Fruit fly (Drosophila melanogaster): ENCODE results near the gene AIF.

AIF gene

DNA sequence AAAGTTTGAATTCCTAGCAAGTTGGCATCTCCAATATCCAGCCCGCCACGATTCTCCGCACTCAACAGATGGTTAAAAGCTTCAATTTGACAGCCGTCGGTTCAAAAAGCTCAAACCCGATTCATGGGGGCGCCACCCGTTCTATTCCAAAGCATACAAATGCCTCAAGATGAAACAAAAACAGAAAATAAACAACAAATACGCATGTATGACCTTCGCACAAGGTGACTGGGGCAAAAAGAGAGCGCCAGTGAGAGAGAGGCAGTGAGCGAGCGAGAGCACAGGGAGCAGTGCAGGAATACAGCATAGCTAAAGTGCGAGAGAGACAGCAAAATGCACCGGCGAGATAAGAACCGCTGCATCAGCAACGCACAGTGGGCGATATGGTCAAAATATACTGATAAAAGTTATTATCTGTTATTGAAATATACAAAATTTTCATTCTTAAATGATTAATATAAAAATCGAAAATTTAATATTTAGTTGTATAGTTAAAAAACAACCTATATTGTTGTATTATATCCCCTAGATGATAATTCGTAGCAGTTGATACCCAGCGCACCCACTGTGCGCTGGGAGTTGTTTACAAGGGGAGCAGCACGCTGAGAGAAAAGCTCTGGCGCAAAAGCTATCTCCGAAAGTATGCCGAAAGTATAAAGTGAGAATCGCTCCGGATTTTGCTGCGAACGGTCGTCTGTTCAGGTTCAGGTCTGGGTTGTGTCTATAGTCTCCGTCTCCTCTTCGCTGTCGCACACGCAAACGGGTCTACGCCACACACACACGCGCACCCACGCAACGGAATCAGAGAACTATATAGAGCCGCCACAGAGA is 21.2 kb upstream of the AIF start, which contains the start of gene Glyp (continued):
- TF ChIP-seq Hr78 (GFP tag; optimal IDR thresholded peaks at IDR 0.05): peak in 1 of 2 experiments; percentile 97
- TF ChIP-seq CG2120 (GFP tag; optimal IDR thresholded peaks at IDR 0.05): peak; percentile 95
- peak; percentile 94 for TF ChIP-seq so (GFP tag; IDR thresholded peaks at IDR 0.05)
- TF ChIP-seq D (optimal IDR thresholded peaks at IDR 0.05): no peak
- peak; percentile 95 for TF ChIP-seq D (GFP tag; optimal IDR thresholded peaks at IDR 0.05)
- TF ChIP-seq nerfin-2 (GFP tag; IDR thresholded peaks at IDR 0.05; ENCODE audit: partially characterized antibody): no peak
- TF ChIP-seq CG10274 (GFP tag; optimal IDR thresholded peaks at IDR 0.05): peak; percentile 91
- TF ChIP-seq Ets97D (GFP tag; optimal IDR thresholded peaks at IDR 0.05): peak; percentile 87
- no peak for TF ChIP-seq HmgD (GFP tag; optimal IDR thresholded peaks at IDR 0.05)
- peak; percentile 91 for TF ChIP-seq twi (tag; optimal IDR thresholded peaks at IDR 0.05)
- peak; percentile 95 for TF ChIP-seq CG2875 (GFP tag; optimal IDR thresholded peaks at IDR 0.05)
- TF ChIP-seq toy (GFP tag; IDR thresholded peaks at IDR 0.05): peak; percentile 83
- TF ChIP-seq CG3847 (GFP tag; IDR thresholded peaks at IDR 0.05): peak; percentile 94
- TF ChIP-seq pum (GFP tag; optimal IDR thresholded peaks at IDR 0.05): peak; percentile 59
- peak; percentile 41 for TF ChIP-seq CG3163 (GFP tag; optimal IDR thresholded peaks at IDR 0.05)
- no peak; the same call in 2 of the 3 replicates for TF ChIP-seq CG34224 (GFP tag; IDR thresholded peaks at IDR 0.05; ENCODE audit: partially characterized antibody)
- peak; percentile 98 for TF ChIP-seq E2f2 (GFP tag; IDR thresholded peaks at IDR 0.05)
- peak; percentile 95 for TF ChIP-seq fd96Cb (tag; optimal IDR thresholded peaks at IDR 0.05)
- peak; percentile 81 for TF ChIP-seq ro (GFP tag; IDR thresholded peaks at IDR 0.05)
- TF ChIP-seq pho (GFP tag; optimal IDR thresholded peaks at IDR 0.05): peak; percentile 90
- peak; percentile 18 for TF ChIP-seq Myb (GFP tag; optimal IDR thresholded peaks at IDR 0.05)
- TF ChIP-seq CG16815 (GFP tag; optimal IDR thresholded peaks at IDR 0.05): peak; percentile 92
- TF ChIP-seq Doc3 (GFP tag; IDR thresholded peaks at IDR 0.05; ENCODE audit: partially characterized antibody): no peak
- peak; percentile 61 for TF ChIP-seq jumu (GFP tag; optimal IDR thresholded peaks at IDR 0.05)
- TF ChIP-seq CG30431 (GFP tag; optimal IDR thresholded peaks at IDR 0.05): peak; percentile 91
- TF ChIP-seq Lpt (GFP tag; optimal IDR thresholded peaks at IDR 0.05): no peak
- no peak for TF ChIP-seq gfzf (GFP tag; optimal IDR thresholded peaks at IDR 0.05)
- TF ChIP-seq E2f1 (GFP tag; IDR thresholded peaks at IDR 0.05): peak; percentile 95
- TF ChIP-seq CG1647 (GFP tag; optimal IDR thresholded peaks at IDR 0.05): peak; percentile 59
- TF ChIP-seq pros (GFP tag; optimal IDR thresholded peaks at IDR 0.05): peak; percentile 72
- peak; percentile 46 for TF ChIP-seq p53 (GFP tag; optimal IDR thresholded peaks at IDR 0.05)
- TF ChIP-seq Hr51 (GFP tag; optimal IDR thresholded peaks at IDR 0.05): peak; percentile 85 to 99
- TF ChIP-seq CG15479 (GFP tag; optimal IDR thresholded peaks at IDR 0.05): peak; percentile 68
- peak; percentile 94 for TF ChIP-seq Ada2b (GFP tag; IDR thresholded peaks at IDR 0.05)
- TF ChIP-seq GATAe (GFP tag; conservative IDR thresholded peaks at IDR 0.05): peak; percentile 93
- peak; percentile 99 for TF ChIP-seq BtbVII (GFP tag; optimal IDR thresholded peaks at IDR 0.05)
- peak; percentile 97 for TF ChIP-seq CG4424 (GFP tag; optimal IDR thresholded peaks at IDR 0.05)
- TF ChIP-seq CG16863 (GFP tag; optimal IDR thresholded peaks at IDR 0.05): peak; percentile 62
- TF ChIP-seq Mrtf (GFP tag; IDR thresholded peaks at IDR 0.05): peak; percentile 92
- TF ChIP-seq tna (GFP tag; IDR thresholded peaks at IDR 0.05; ENCODE audit: partially characterized antibody): no peak
- peak; percentile 94 for TF ChIP-seq Abd-B (GFP tag; optimal IDR thresholded peaks at IDR 0.05)
- peak; percentile 54 for TF ChIP-seq CG1603 (tag; optimal IDR thresholded peaks at IDR 0.05)
- peak; percentile 96 for TF ChIP-seq CG6254 (GFP tag; optimal IDR thresholded peaks at IDR 0.05)
- TF ChIP-seq CG6791 (GFP tag; IDR thresholded peaks at IDR 0.05; ENCODE audit: partially characterized antibody): no peak
- TF ChIP-seq BEAF-32 (GFP tag; optimal IDR thresholded peaks at IDR 0.05): peak; percentile 13
- peak; percentile 87 for TF ChIP-seq Optix (GFP tag; IDR thresholded peaks at IDR 0.05)
- peak; percentile 68 for TF ChIP-seq Hey (tag; optimal IDR thresholded peaks at IDR 0.05)
- TF ChIP-seq CG14965 (GFP tag; optimal IDR thresholded peaks at IDR 0.05; ENCODE audit: borderline replicate concordance): no peak
